Worm (Caenorhabditis elegans): ENCODE data around the gene pgp-7.

- no peak for TF ChIP-seq hlh-15 (tag; optimal IDR thresholded peaks at IDR 0.05)
- TF ChIP-seq nfya-1 (tag; optimal IDR thresholded peaks at IDR 0.05), result no peak
- TF ChIP-seq nhr-11 (tag; optimal IDR thresholded peaks at IDR 0.05), result no peak
- TF ChIP-seq ceh-24 (tag; optimal IDR thresholded peaks at IDR 0.05), result no peak
- TF ChIP-seq dve-1 (tag; optimal IDR thresholded peaks at IDR 0.05), result no peak
- TF ChIP-seq syd-9 (tag; optimal IDR thresholded peaks at IDR 0.05), result no peak
- TF ChIP-seq pqm-1 (tag; optimal IDR thresholded peaks at IDR 0.05), result no peak
- TF ChIP-seq hlh-13 (GFP tag; optimal IDR thresholded peaks at IDR 0.05), result no peak
- no peak for TF ChIP-seq ceh-34 (tag; optimal IDR thresholded peaks at IDR 0.05)
- no peak for TF ChIP-seq nhr-232 (tag; optimal IDR thresholded peaks at IDR 0.05)
- TF ChIP-seq pha-2 (tag; optimal IDR thresholded peaks at IDR 0.05), result no peak
- TF ChIP-seq lin-11 (tag; optimal IDR thresholded peaks at IDR 0.05), result no peak
- TF ChIP-seq hlh-30 (tag; optimal IDR thresholded peaks at IDR 0.05; ENCODE audit: insufficient read depth), result no peak
- no peak for TF ChIP-seq tbx-2 (tag; optimal IDR thresholded peaks at IDR 0.05)
These were observed 43.9 kb upstream of the pgp-7 start, which contains the start of gene F47B10.9 for ce11 chrX:10913981-10914380.

All from whole organism, late embryonic.